Worm (Caenorhabditis elegans) whole organism, young adult: ENCODE results near the gene ced-9.

ENCODE experiments used
- B0035.1 ChIP-seq: sonication (generic microtip); optimal IDR thresholded peaks from 2 replicates; lab custom pipeline; 2016; ENCODE audit warnings: missing genetic modification characterization, mild to moderate bottlenecking, missing compliant biosample characterization, missing genotype, missing genetic modification reagents
- B0261.1 ChIP-seq: sonication (generic microtip); optimal IDR thresholded peaks from 2 replicates; lab custom pipeline; 2016; ENCODE audit warnings: mild to moderate bottlenecking, missing genetic modification characterization, moderate library complexity, missing compliant biosample characterization
- C17E4.6 ChIP-seq: fragments of 200-800 bp; sonication (Bioruptor generic); IDR thresholded peaks from 2 replicates; pipeline ENCODE4 v1.3.6; 2022; ENCODE audit warnings: missing genetic modification reagents, missing genetic modification characterization, missing compliant biosample characterization
- F10E7.11 ChIP-seq: sonication (generic microtip); optimal IDR thresholded peaks from 2 replicates; lab custom pipeline; 2017; ENCODE audit warnings: mild to moderate bottlenecking, missing genetic modification characterization, moderate library complexity, missing compliant biosample characterization
- F37B4.10 ChIP-seq: fragments of 200-800 bp; sonication (Bioruptor generic); IDR thresholded peaks from 2 replicates; pipeline ENCODE4 v1.3.6; 2022; ENCODE audit warnings: missing genetic modification characterization, missing compliant biosample characterization
- F39B2.1 ChIP-seq: fragments of 200-800 bp; sonication (Bioruptor generic); IDR thresholded peaks from 2 replicates; pipeline ENCODE4 v1.3.6; 2022; ENCODE audit warnings: missing genetic modification reagents, missing genetic modification characterization, missing compliant biosample characterization
- K12H6.12 ChIP-seq: fragments of 200-800 bp; sonication (Bioruptor generic); optimal IDR thresholded peaks from 2 replicates; lab custom pipeline; 2018; ENCODE audit warnings: mild to moderate bottlenecking, missing genetic modification characterization, missing compliant biosample characterization
- T26A5.8 ChIP-seq: sonication (generic microtip); optimal IDR thresholded peaks from 2 replicates; lab custom pipeline; 2016; ENCODE audit warnings: missing genetic modification characterization, missing compliant biosample characterization
- Y53F4B.3 ChIP-seq: fragments of 200-800 bp; sonication (Bioruptor generic); IDR thresholded peaks from 2 replicates; pipeline ENCODE4 v1.3.6; 2022; ENCODE audit warnings: missing genetic modification reagents, missing genetic modification characterization, missing compliant biosample characterization
- Y53G8AR.9 ChIP-seq: fragments of 200-800 bp; sonication (Bioruptor generic); conservative IDR thresholded peaks from 2 replicates; pipeline ENCODE4 v1.3.6; 2022; ENCODE audit warnings: missing genetic modification reagents, missing genetic modification characterization, missing compliant biosample characterization
- Y79H2A.3 ChIP-seq: fragments of 200-800 bp; sonication (Bioruptor generic); conservative IDR thresholded peaks from 2 replicates; pipeline ENCODE4 v1.3.6; 2022; ENCODE audit warnings: missing genetic modification reagents, missing genetic modification characterization, missing compliant biosample characterization
- Y95B8A.8 ChIP-seq: fragments of 200-800 bp; sonication (Bioruptor generic); IDR thresholded peaks from 2 replicates; pipeline ENCODE4 v1.3.6; 2022; ENCODE audit warnings: missing genetic modification reagents, missing genetic modification characterization, missing compliant biosample characterization
- akir-1 ChIP-seq: fragments of 200-800 bp; sonication (Bioruptor generic); optimal IDR thresholded peaks from 2 replicates; lab custom pipeline; 2018; ENCODE audit warnings: mild to moderate bottlenecking, missing genetic modification characterization, moderate library complexity, missing compliant biosample characterization
- ama-1 ChIP-seq, 3 experiments: fragments of 150-350 bp in 1 of 3; sonication (generic microtip) in 2 of 3; optimal IDR thresholded peaks; 2 replicates each; lab custom pipeline; 2014 to 2018; ENCODE audit warnings: missing biosample characterization in 2 of 3, missing genetic modification characterization in 2 of 3, missing genetic modification reagents in 2 of 3
- athp-1 ChIP-seq: sonication (generic microtip); optimal IDR thresholded peaks from 2 replicates; lab custom pipeline; 2017; ENCODE audit warnings: mild to moderate bottlenecking, missing genetic modification characterization, missing compliant biosample characterization
- cebp-1 ChIP-seq, 2 experiments: fragments of 200-800 bp in 1 of 2; sonication (Bioruptor generic) in 1 of 2; sonication (generic microtip) in 1 of 2; IDR thresholded peaks in 1 of 2; optimal IDR thresholded peaks in 1 of 2; 2 replicates each; pipeline versions ENCODE4 v1.3.6 to Lab custom; 2017 to 2022; ENCODE audit warnings: missing compliant biosample characterization in 2 of 2, missing genetic modification characterization in 2 of 2, mild to moderate bottlenecking in 1 of 2, missing genetic modification reagents in 1 of 2, moderate library complexity in 1 of 2
- cebp-2 ChIP-seq: fragments of 200-800 bp; sonication (Bioruptor generic); IDR thresholded peaks from 2 replicates; pipeline ENCODE4 v1.3.6; 2022; ENCODE audit warnings: missing genetic modification characterization, missing compliant biosample characterization
- ceh-100 ChIP-seq: fragments of 200-800 bp; sonication (Bioruptor generic); IDR thresholded peaks from 2 replicates; pipeline ENCODE4 v1.3.6; 2022; ENCODE audit warnings: missing genetic modification reagents, missing genetic modification characterization, missing compliant biosample characterization
- chd-7 ChIP-seq: sonication (generic microtip); optimal IDR thresholded peaks from 2 replicates; lab custom pipeline; 2016; ENCODE audit warnings: mild to moderate bottlenecking, missing genetic modification characterization, moderate library complexity, missing compliant biosample characterization
- dpff-1 ChIP-seq: sonication (generic microtip); optimal IDR thresholded peaks from 2 replicates; lab custom pipeline; 2017; ENCODE audit warnings: mild to moderate bottlenecking, missing genetic modification characterization, missing compliant biosample characterization
- egl-44 ChIP-seq: fragments of 200-800 bp; sonication (Bioruptor generic); IDR thresholded peaks from 2 replicates; pipeline ENCODE4 v1.3.6; 2022; ENCODE audit warnings: missing genetic modification reagents, missing genetic modification characterization, missing compliant biosample characterization
- him-1 ChIP-seq: sonication (generic microtip); optimal IDR thresholded peaks from 2 replicates; lab custom pipeline; 2016; ENCODE audit warnings: missing genotype, missing genetic modification reagents, missing genetic modification characterization, missing compliant biosample characterization
- hsf-1 ChIP-seq: fragments of 200-800 bp; sonication (Bioruptor generic); IDR thresholded peaks from 2 replicates; pipeline ENCODE4 v1.3.6; 2022; ENCODE audit warnings: missing genetic modification reagents, missing genetic modification characterization, missing compliant biosample characterization
- let-526 ChIP-seq: fragments of 200-800 bp; sonication (Bioruptor generic); IDR thresholded peaks from 2 replicates; pipeline ENCODE4 v1.3.6; 2022; ENCODE audit warnings: missing genetic modification reagents, missing genetic modification characterization, missing compliant biosample characterization
- let-607 ChIP-seq, 2 experiments: fragments of 200-800 bp in 1 of 2; sonication (Bioruptor generic) in 1 of 2; sonication (generic microtip) in 1 of 2; optimal IDR thresholded peaks; 2 replicates each; lab custom pipeline; 2016 to 2018; ENCODE audit warnings: mild to moderate bottlenecking in 2 of 2, missing compliant biosample characterization in 2 of 2, missing genetic modification characterization in 2 of 2, moderate library complexity in 2 of 2, missing genotype in 1 of 2
- lin-26 ChIP-seq: fragments of 200-800 bp; sonication (Bioruptor generic); IDR thresholded peaks from 2 replicates; pipeline ENCODE4 v1.3.6; 2022; ENCODE audit warnings: missing genetic modification reagents, missing genetic modification characterization, missing compliant biosample characterization
- lin-35 ChIP-seq, 3 experiments: fragments of 150-350 bp in 2 of 3; sonication (generic microtip) in 1 of 3; optimal IDR thresholded peaks; 2 replicates each; lab custom pipeline; 2014 to 2018; ENCODE audit warnings: missing biosample characterization in 3 of 3, missing genetic modification characterization in 3 of 3, missing genetic modification reagents in 3 of 3
- lir-1 ChIP-seq: fragments of 200-800 bp; sonication (Bioruptor generic); conservative IDR thresholded peaks from 2 replicates; pipeline ENCODE4 v1.3.6; 2022; ENCODE audit warnings: missing genetic modification reagents, missing genetic modification characterization, missing compliant biosample characterization
- madf-10 ChIP-seq: sonication (generic microtip); optimal IDR thresholded peaks from 2 replicates; lab custom pipeline; 2016; ENCODE audit warnings: mild to moderate bottlenecking, missing genetic modification characterization, missing compliant biosample characterization
- madf-6 ChIP-seq: fragments of 200-800 bp; sonication (Bioruptor generic); IDR thresholded peaks from 2 replicates; pipeline ENCODE4 v1.3.6; 2022; ENCODE audit warnings: missing genetic modification reagents, missing genetic modification characterization, missing compliant biosample characterization
- nfya-1 ChIP-seq: sonication (generic microtip); optimal IDR thresholded peaks from 2 replicates; lab custom pipeline; 2017; ENCODE audit warnings: antibody characterized with exemption, missing compliant biosample characterization, missing genetic modification characterization, borderline replicate concordance; ENCODE audit not compliant: insufficient read depth
- nhr-179 ChIP-seq: sonication (generic microtip); optimal IDR thresholded peaks from 2 replicates; lab custom pipeline; 2016; ENCODE audit warnings: mild to moderate bottlenecking, missing genetic modification characterization, missing compliant biosample characterization
- nhr-80 ChIP-seq: sonication (generic microtip); optimal IDR thresholded peaks from 2 replicates; lab custom pipeline; 2016; ENCODE audit warnings: missing genetic modification characterization, missing compliant biosample characterization
- rec-8 ChIP-seq, 2 experiments: sonication (generic microtip); optimal IDR thresholded peaks; 2 replicates each; lab custom pipeline; 2016; ENCODE audit warnings: mild to moderate bottlenecking in 2 of 2, missing genetic modification characterization in 2 of 2, missing genetic modification reagents in 2 of 2, missing genotype in 2 of 2, missing biosample characterization in 1 of 2, missing compliant biosample characterization in 1 of 2, moderate library complexity in 1 of 2
- snpc-1.3 ChIP-seq: sonication (generic microtip); optimal IDR thresholded peaks from 2 replicates; lab custom pipeline; 2017; ENCODE audit warnings: missing genetic modification characterization, mild to moderate bottlenecking, missing compliant biosample characterization, antibody characterized with exemption, moderate library complexity, missing genotype, missing genetic modification reagents; ENCODE audit not compliant: insufficient read depth
- snpc-3.4 ChIP-seq: sonication (generic microtip); optimal IDR thresholded peaks from 2 replicates; lab custom pipeline; 2017; ENCODE audit warnings: missing genetic modification characterization, mild to moderate bottlenecking, missing compliant biosample characterization, antibody characterized with exemption, moderate library complexity, missing genotype, missing genetic modification reagents
- snpc-4 ChIP-seq, 5 experiments: fragments of 150-350 bp in 1 of 5; sonication (generic microtip) in 4 of 5; optimal IDR thresholded peaks; 2 replicates each; lab custom pipeline; 2014 to 2018; ENCODE audit warnings: missing genetic modification characterization in 5 of 5, missing biosample characterization in 3 of 5, antibody characterized with exemption in 2 of 5, mild to moderate bottlenecking in 2 of 5, missing compliant biosample characterization in 2 of 5, missing genotype in 2 of 5, moderate library complexity in 2 of 5, missing genetic modification reagents in 1 of 5
- tbx-9 ChIP-seq: sonication (generic microtip); optimal IDR thresholded peaks from 2 replicates; lab custom pipeline; 2016; ENCODE audit warnings: borderline replicate concordance, missing genetic modification characterization, inconsistent platforms, missing compliant biosample characterization
- xnd-1 ChIP-seq: sonication (generic microtip); optimal IDR thresholded peaks from 2 replicates; lab custom pipeline; 2016; ENCODE audit warnings: missing genotype, missing genetic modification reagents, missing genetic modification characterization, missing compliant biosample characterization
- ztf-18 ChIP-seq: sonication (generic microtip); optimal IDR thresholded peaks from 2 replicates; lab custom pipeline; 2016; ENCODE audit warnings: missing genotype, mild to moderate bottlenecking, missing genetic modification characterization, missing compliant biosample characterization
- ztf-25 ChIP-seq: fragments of 200-800 bp; sonication (Bioruptor generic); IDR thresholded peaks from 2 replicates; pipeline ENCODE4 v1.3.6; 2022; ENCODE audit warnings: missing genetic modification reagents, missing genetic modification characterization, missing compliant biosample characterization
- ztf-26 ChIP-seq: sonication (generic microtip); optimal IDR thresholded peaks from 2 replicates; lab custom pipeline; 2017; ENCODE audit warnings: missing genetic modification characterization, missing compliant biosample characterization
- ztf-28 ChIP-seq: fragments of 200-800 bp; sonication (Bioruptor generic); IDR thresholded peaks from 2 replicates; pipeline ENCODE4 v1.3.6; 2022; ENCODE audit warnings: missing genetic modification reagents, missing genetic modification characterization, missing compliant biosample characterization
- ztf-3 ChIP-seq: fragments of 200-800 bp; sonication (Bioruptor generic); optimal IDR thresholded peaks from 2 replicates; lab custom pipeline; 2018; ENCODE audit warnings: mild to moderate bottlenecking, missing genetic modification characterization, missing compliant biosample characterization
- ztf-6 ChIP-seq: fragments of 200-800 bp; sonication (Bioruptor generic); IDR thresholded peaks from 2 replicates; pipeline ENCODE4 v1.3.6; 2022; ENCODE audit warnings: missing genetic modification reagents, missing genetic modification characterization, missing compliant biosample characterization

Gene ced-9

DNA sequence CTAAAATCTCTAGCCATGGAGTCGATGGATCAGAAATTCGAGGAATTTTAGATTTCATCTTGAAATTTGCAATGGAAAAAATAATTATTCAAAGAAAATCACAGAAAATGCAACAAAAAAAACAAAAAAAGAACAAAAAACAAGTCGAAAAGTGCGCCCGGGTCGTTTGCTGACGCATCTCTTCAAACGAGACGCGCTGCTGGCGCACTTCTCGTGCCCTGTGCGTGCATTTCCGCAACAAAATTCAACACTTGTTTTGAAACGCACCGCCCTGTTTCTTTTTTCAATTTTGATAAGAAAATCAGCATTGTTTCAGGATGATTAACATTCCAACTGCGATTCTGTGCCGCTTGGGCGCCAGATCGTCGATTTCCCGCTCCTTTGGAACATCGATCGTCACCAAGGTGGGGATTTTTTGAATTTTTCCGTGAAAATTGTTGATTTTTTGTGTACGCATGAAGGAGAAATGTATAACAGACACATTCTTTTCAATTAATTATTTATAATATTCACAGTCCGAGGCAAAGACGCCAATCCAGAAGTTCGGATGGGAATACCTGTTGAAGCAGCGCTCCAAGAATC, 920 bp upstream of the ced-9 start, which contains the start of the genes jmjd-4 and mev-1:
TSS of gene jmjd-4 (minus strand) at position 58 of the 582 bp plus-strand sequence.
TSS of gene mev-1 (plus strand) at position 317 of the 582 bp plus-strand sequence.
- peak; percentile 68 for TF ChIP-seq snpc-4 (GFP tag; optimal IDR thresholded peaks at IDR 0.05; lab: Kevin White, UChicago)
- peak in 3 of 4 experiments; percentile 61 to 72 (median 65) for TF ChIP-seq snpc-4 (tag; optimal IDR thresholded peaks at IDR 0.05; lab: Kevin White, UChicago)
- no peak for TF ChIP-seq ztf-25 (GFP tag; lab: Robert Waterston, UW)
- no peak for TF ChIP-seq tbx-9 (tag; lab: Kevin White, UChicago)
- no peak for TF ChIP-seq Y79H2A.3 (GFP tag; lab: Robert Waterston, UW)
- TF ChIP-seq let-526, result no peak
- no peak for TF ChIP-seq B0261.1 (tag; lab: Kevin White, UChicago)
- TF ChIP-seq ztf-18 (tag; lab: Kevin White, UChicago), result peak; percentile 98
- TF ChIP-seq hsf-1, result peak; percentile 67
- TF ChIP-seq lir-1 (GFP tag; lab: Robert Waterston, UW), result peak; percentile 63; the same call in 1 of the 2 replicates
- peak; percentile 7 for TF ChIP-seq athp-1 (tag; lab: Kevin White, UChicago)
- TF ChIP-seq Y53F4B.3 (GFP tag; lab: Robert Waterston, UW), result no peak
- peak; percentile 85 for TF ChIP-seq ztf-26 (tag; lab: Kevin White, UChicago)
- no peak for TF ChIP-seq akir-1 (GFP tag; lab: Kevin White, UChicago)
- no peak for TF ChIP-seq B0035.1 (tag; lab: Kevin White, UChicago)
- no peak for TF ChIP-seq ama-1 (optimal IDR thresholded peaks at IDR 0.05; lab: Kevin White, UChicago)
- no peak for TF ChIP-seq ama-1 (GFP tag; optimal IDR thresholded peaks at IDR 0.05; lab: Kevin White, UChicago)
- TF ChIP-seq Y53G8AR.9, result peak; percentile 91
- no peak for TF ChIP-seq cebp-2 (GFP tag; lab: Robert Waterston, UW)
- no peak for TF ChIP-seq him-1
- TF ChIP-seq ztf-28, result no peak
- TF ChIP-seq snpc-3.4 (tag; lab: Kevin White, UChicago), result peak; percentile 63
- TF ChIP-seq madf-6 (GFP tag; lab: Robert Waterston, UW), result peak; percentile 87
- TF ChIP-seq F37B4.10 (GFP tag; lab: Robert Waterston, UW), result 0 out of 2 replicates have a peak, but pooled peaks have one; percentile 8
- peak; percentile 64; the same call in 1 of the 2 replicates for TF ChIP-seq C17E4.6 (GFP tag; lab: Robert Waterston, UW)
- peak; percentile 55 for TF ChIP-seq K12H6.12 (tag; lab: Kevin White, UChicago)
- TF ChIP-seq snpc-1.3, result no peak
- no peak for TF ChIP-seq ztf-3 (GFP tag; lab: Kevin White, UChicago)
- TF ChIP-seq Y95B8A.8 (GFP tag; lab: Robert Waterston, UW), result no peak
- no peak for TF ChIP-seq T26A5.8
- peak; percentile 76 for TF ChIP-seq xnd-1
- no peak for TF ChIP-seq rec-8 (tag; optimal IDR thresholded peaks at IDR 0.05; lab: Kevin White, UChicago)
- TF ChIP-seq cebp-1 (GFP tag; IDR thresholded peaks at IDR 0.05; lab: Robert Waterston, UW), result 0 out of 2 replicates have a peak, but pooled peaks have one; percentile 32
- TF ChIP-seq cebp-1 (tag; optimal IDR thresholded peaks at IDR 0.05; lab: Kevin White, UChicago), result peak; percentile 89
- TF ChIP-seq F39B2.1, result no peak
- TF ChIP-seq nhr-179 (tag; lab: Kevin White, UChicago), result no peak
- peak; percentile 3 for TF ChIP-seq madf-10 (tag; lab: Kevin White, UChicago)
- TF ChIP-seq lin-35 (GFP tag; optimal IDR thresholded peaks at IDR 0.05; lab: Kevin White, UChicago), result peak in 1 of 3 experiments; percentile 87
- TF ChIP-seq chd-7 (tag; lab: Kevin White, UChicago), result peak; percentile 0
- no peak for TF ChIP-seq ztf-6 (GFP tag; lab: Robert Waterston, UW)
- TF ChIP-seq dpff-1 (tag; lab: Kevin White, UChicago), result no peak
- TF ChIP-seq F10E7.11 (tag; lab: Kevin White, UChicago), result no peak
- no peak for TF ChIP-seq nfya-1 (tag; lab: Kevin White, UChicago)
- TF ChIP-seq lin-26 (GFP tag; lab: Robert Waterston, UW), result 0 out of 2 replicates have a peak, but pooled peaks have one; percentile 13
- peak; percentile 58 to 75 for TF ChIP-seq let-607 (tag; optimal IDR thresholded peaks at IDR 0.05; lab: Kevin White, UChicago)
- TF ChIP-seq nhr-80 (tag; lab: Kevin White, UChicago), result peak; percentile 84
- TF ChIP-seq ceh-100 (GFP tag; lab: Robert Waterston, UW), result peak; percentile 78
- peak; percentile 66; the same call in 1 of the 2 replicates for TF ChIP-seq egl-44 (GFP tag; lab: Robert Waterston, UW)
